Worm (Caenorhabditis elegans) whole organism, L1 larva: Measurements from ENCODE around the gene ZK867.2.

Source experiments
- C04F5.9 ChIP-seq: sonication (generic microtip); optimal IDR thresholded peaks from 2 replicates; lab custom pipeline; 2016; ENCODE audit warnings: missing genetic modification characterization, missing compliant biosample characterization
- F16B12.6 ChIP-seq: fragments of 150-350 bp; optimal IDR thresholded peaks from 2 replicates; lab custom pipeline; 2014; ENCODE audit warnings: missing biosample characterization, missing genetic modification characterization
- Y116A8C.19 ChIP-seq: sonication (generic microtip); optimal IDR thresholded peaks from 2 replicates; lab custom pipeline; 2016; ENCODE audit warnings: missing compliant biosample characterization, missing genetic modification characterization, borderline replicate concordance
- alr-1 ChIP-seq: fragments of 200-800 bp; sonication (Bioruptor generic); optimal IDR thresholded peaks from 2 replicates; lab custom pipeline; 2018; ENCODE audit warnings: borderline replicate concordance, mild to moderate bottlenecking, missing genetic modification characterization, missing compliant biosample characterization
- aly-2 ChIP-seq: fragments of 150-350 bp; optimal IDR thresholded peaks from 2 replicates; lab custom pipeline; 2014; ENCODE audit warnings: missing biosample characterization, missing genetic modification characterization
- ama-1 ChIP-seq: fragments of 150-350 bp; optimal IDR thresholded peaks from 2 replicates; lab custom pipeline; 2014
- blmp-1 ChIP-seq: fragments of 150-350 bp; optimal IDR thresholded peaks from 2 replicates; lab custom pipeline; 2014; ENCODE audit warnings: missing biosample characterization, missing genetic modification characterization
- ceh-8 ChIP-seq: fragments of 200-800 bp; sonication (Bioruptor generic); optimal IDR thresholded peaks from 2 replicates; lab custom pipeline; 2018; ENCODE audit warnings: mild to moderate bottlenecking, missing genetic modification characterization, moderate library complexity, missing compliant biosample characterization
- ces-1 ChIP-seq: fragments of 150-350 bp; optimal IDR thresholded peaks from 2 replicates; lab custom pipeline; 2014; ENCODE audit warnings: missing biosample characterization, missing genetic modification reagents, missing genetic modification characterization
- dsc-1 ChIP-seq: sonication (generic microtip); optimal IDR thresholded peaks from 2 replicates; lab custom pipeline; 2016; ENCODE audit warnings: mild to moderate bottlenecking, missing genetic modification characterization, missing compliant biosample characterization
- efl-1 ChIP-seq, 4 experiments: fragments of 150-350 bp; optimal IDR thresholded peaks in 3 of 4; peaks in 1 of 4; 1 replicate in 1 of 4; 2 replicates in 3 of 4; lab custom pipeline; 2014; ENCODE audit warnings: missing biosample characterization in 2 of 4, missing genetic modification characterization in 2 of 4, missing genetic modification reagents in 2 of 4
- efl-3 ChIP-seq: fragments of 200-800 bp; sonication (Bioruptor generic); optimal IDR thresholded peaks from 2 replicates; lab custom pipeline; 2018; ENCODE audit warnings: mild to moderate bottlenecking, missing genetic modification characterization, missing compliant biosample characterization
- egl-27 ChIP-seq, 2 experiments: fragments of 150-350 bp in 1 of 2; sonication (generic microtip); optimal IDR thresholded peaks; 3 replicates each; lab custom pipeline; 2017 to 2018; ENCODE audit warnings: missing biosample characterization in 2 of 2, missing genetic modification characterization in 2 of 2, missing genetic modification reagents in 2 of 2
- ets-5 ChIP-seq: fragments of 200-800 bp; sonication (Bioruptor generic); IDR thresholded peaks from 2 replicates; pipeline ENCODE4 v1.3.6; 2022; ENCODE audit warnings: missing genetic modification characterization, missing compliant biosample characterization
- fkh-10 ChIP-seq: sonication (generic microtip); optimal IDR thresholded peaks from 2 replicates; lab custom pipeline; 2017; ENCODE audit warnings: missing biosample characterization, missing genetic modification reagents, missing genetic modification characterization
- grh-1 ChIP-seq: fragments of 200-800 bp; sonication (Bioruptor generic); IDR thresholded peaks from 2 replicates; pipeline ENCODE4 v1.3.6; 2022; ENCODE audit warnings: missing genetic modification reagents, missing genetic modification characterization, missing compliant biosample characterization
- hlh-17 ChIP-seq: fragments of 200-800 bp; sonication (Bioruptor generic); optimal IDR thresholded peaks from 2 replicates; lab custom pipeline; 2018; ENCODE audit warnings: missing genetic modification characterization, mild to moderate bottlenecking, missing compliant biosample characterization, moderate library complexity, borderline replicate concordance
- hpl-2 ChIP-seq: fragments of 150-350 bp; optimal IDR thresholded peaks from 2 replicates; lab custom pipeline; 2014; ENCODE audit warnings: missing biosample characterization, missing genetic modification reagents, missing genetic modification characterization
- isw-1 ChIP-seq: fragments of 200-800 bp; sonication (Bioruptor generic); IDR thresholded peaks from 2 replicates; pipeline ENCODE4 v1.3.6; 2022; ENCODE audit warnings: missing genetic modification characterization, missing compliant biosample characterization
- jun-1 ChIP-seq: fragments of 150-350 bp; optimal IDR thresholded peaks from 2 replicates; lab custom pipeline; 2014; ENCODE audit warnings: missing biosample characterization, missing genetic modification reagents, missing genetic modification characterization
- lin-14 ChIP-seq: fragments of 200-800 bp; sonication (Bioruptor generic); optimal IDR thresholded peaks from 2 replicates; lab custom pipeline; 2018; ENCODE audit warnings: mild to moderate bottlenecking, missing genetic modification characterization, moderate library complexity, missing compliant biosample characterization
- lin-15B ChIP-seq: fragments of 150-350 bp; sonication (generic microtip); optimal IDR thresholded peaks from 3 replicates; lab custom pipeline; 2014; ENCODE audit warnings: missing biosample characterization, missing genetic modification characterization
- lin-39 ChIP-seq: fragments of 150-350 bp; optimal IDR thresholded peaks from 2 replicates; lab custom pipeline; 2014; ENCODE audit warnings: missing biosample characterization, missing genetic modification reagents, missing genetic modification characterization
- lir-3 ChIP-seq: sonication (generic microtip); optimal IDR thresholded peaks from 2 replicates; lab custom pipeline; 2016; ENCODE audit warnings: mild to moderate bottlenecking, missing genetic modification characterization, moderate library complexity, missing compliant biosample characterization; ENCODE audit not compliant: poor library complexity
- lsy-2 ChIP-seq, 2 experiments: fragments of 150-350 bp; optimal IDR thresholded peaks; 2 replicates each; lab custom pipeline; 2014; ENCODE audit warnings: missing biosample characterization in 2 of 2, missing genetic modification characterization in 2 of 2
- mdl-1 ChIP-seq, 2 experiments: fragments of 150-350 bp; optimal IDR thresholded peaks; 2 replicates each; lab custom pipeline; 2014 to 2017; ENCODE audit warnings: missing biosample characterization in 2 of 2, missing genetic modification characterization in 2 of 2, inconsistent platforms in 1 of 2
- mef-2 ChIP-seq: fragments of 150-350 bp; optimal IDR thresholded peaks from 2 replicates; lab custom pipeline; 2014; ENCODE audit warnings: missing biosample characterization, missing genetic modification characterization
- mep-1 ChIP-seq: fragments of 150-350 bp; optimal IDR thresholded peaks from 2 replicates; lab custom pipeline; 2014; ENCODE audit warnings: missing biosample characterization, missing genetic modification characterization
- nhr-12 ChIP-seq: sonication (generic microtip); optimal IDR thresholded peaks from 2 replicates; lab custom pipeline; 2017; ENCODE audit warnings: missing biosample characterization, missing genetic modification characterization
- nhr-19 ChIP-seq: fragments of 200-800 bp; sonication (Bioruptor generic); conservative IDR thresholded peaks from 2 replicates; pipeline ENCODE4 v1.3.6; 2022; ENCODE audit warnings: missing genetic modification characterization, missing compliant biosample characterization
- nhr-20 ChIP-seq: sonication (generic microtip); optimal IDR thresholded peaks from 2 replicates; lab custom pipeline; 2016; ENCODE audit warnings: mild to moderate bottlenecking, missing genetic modification characterization, missing compliant biosample characterization
- nhr-237 ChIP-seq: fragments of 150-350 bp; optimal IDR thresholded peaks from 2 replicates; lab custom pipeline; 2014; ENCODE audit warnings: missing biosample characterization, missing genetic modification characterization
- nhr-28 ChIP-seq: fragments of 150-350 bp; optimal IDR thresholded peaks from 2 replicates; lab custom pipeline; 2014; ENCODE audit warnings: missing biosample characterization, missing genetic modification characterization
- nhr-47 ChIP-seq: sonication (generic microtip); optimal IDR thresholded peaks from 2 replicates; lab custom pipeline; 2016; ENCODE audit warnings: mild to moderate bottlenecking, missing genetic modification characterization, moderate library complexity, missing compliant biosample characterization
- nhr-71 ChIP-seq: sonication (generic microtip); optimal IDR thresholded peaks from 2 replicates; lab custom pipeline; 2016; ENCODE audit warnings: mild to moderate bottlenecking, missing genetic modification characterization, moderate library complexity, missing compliant biosample characterization
- nhr-77 ChIP-seq: fragments of 150-350 bp; optimal IDR thresholded peaks from 2 replicates; lab custom pipeline; 2014; ENCODE audit warnings: missing biosample characterization, missing genetic modification characterization
- nhr-85 ChIP-seq: sonication (generic microtip); peaks from one replicate; lab custom pipeline; 2016; ENCODE audit warnings: missing genetic modification characterization, inconsistent platforms, missing compliant biosample characterization
- pax-3 ChIP-seq: fragments of 200-800 bp; sonication (Bioruptor generic); optimal IDR thresholded peaks from 2 replicates; lab custom pipeline; 2018; ENCODE audit warnings: mild to moderate bottlenecking, missing genetic modification characterization, moderate library complexity, missing compliant biosample characterization
- pqm-1 ChIP-seq: sonication (generic microtip); optimal IDR thresholded peaks from 3 replicates; lab custom pipeline; 2017; ENCODE audit warnings: missing biosample characterization, missing genetic modification characterization
- sup-37 ChIP-seq: fragments of 200-800 bp; sonication (Bioruptor generic); optimal IDR thresholded peaks from 2 replicates; lab custom pipeline; 2018; ENCODE audit warnings: mild to moderate bottlenecking, missing genetic modification characterization, missing compliant biosample characterization
- swsn-7 ChIP-seq: sonication (generic microtip); optimal IDR thresholded peaks from 2 replicates; lab custom pipeline; 2016; ENCODE audit warnings: missing genetic modification characterization, missing compliant biosample characterization
- tbx-2 ChIP-seq: sonication (generic microtip); optimal IDR thresholded peaks from 2 replicates; lab custom pipeline; 2016; ENCODE audit warnings: missing genetic modification characterization, missing compliant biosample characterization
- tlp-1 ChIP-seq: fragments of 150-350 bp; optimal IDR thresholded peaks from 2 replicates; lab custom pipeline; 2014; ENCODE audit warnings: missing biosample characterization, missing genetic modification characterization
- unc-130 ChIP-seq: fragments of 150-350 bp; optimal IDR thresholded peaks from 2 replicates; lab custom pipeline; 2017; ENCODE audit warnings: missing biosample characterization, missing genetic modification characterization, inconsistent platforms
- unc-30 ChIP-seq: sonication (generic microtip); optimal IDR thresholded peaks from 2 replicates; lab custom pipeline; 2017; ENCODE audit warnings: missing biosample characterization, missing genetic modification characterization
- vab-15 ChIP-seq: sonication (generic microtip); optimal IDR thresholded peaks from 2 replicates; lab custom pipeline; 2017; ENCODE audit warnings: missing genotype, mild to moderate bottlenecking, missing genetic modification characterization, missing compliant biosample characterization
- zip-4 ChIP-seq: fragments of 200-800 bp; sonication (Bioruptor generic); optimal IDR thresholded peaks from 2 replicates; lab custom pipeline; 2018; ENCODE audit warnings: mild to moderate bottlenecking, missing genetic modification characterization, moderate library complexity, missing compliant biosample characterization

ZK867.2 gene

DNA sequence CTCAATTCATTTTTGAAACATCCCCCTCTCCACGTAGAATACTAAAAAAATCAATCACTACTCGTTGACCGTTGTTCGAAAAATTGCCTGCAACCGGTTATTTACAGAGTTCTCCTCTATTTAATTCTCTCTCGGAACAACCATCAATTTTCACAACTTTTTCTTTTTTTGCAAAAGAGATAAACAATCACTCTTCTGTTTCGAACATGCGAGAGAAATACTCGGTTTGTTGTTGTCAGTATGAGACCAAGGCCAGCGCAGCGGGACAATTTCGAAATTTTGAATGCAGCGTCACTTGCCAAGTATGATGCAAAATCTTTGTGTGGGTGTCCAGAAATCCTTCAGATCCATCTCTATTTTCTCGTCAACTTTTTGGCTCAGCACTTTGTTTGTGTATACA lies 23.8 kb downstream of the ZK867.2 start (continued):
- TF ChIP-seq isw-1 (GFP tag; lab: Robert Waterston, UW): no peak
- TF ChIP-seq nhr-85 (tag; lab: Kevin White, UChicago): peak; percentile 77
- TF ChIP-seq lin-15B: no peak
- no peak for TF ChIP-seq vab-15 (tag; lab: Kevin White, UChicago)
- peak; percentile 49 for TF ChIP-seq blmp-1
- no peak for TF ChIP-seq unc-30 (tag; lab: Kevin White, UChicago)
- TF ChIP-seq alr-1: no peak
- no peak for TF ChIP-seq lin-39 (tag; lab: Kevin White, UChicago)
- no peak for TF ChIP-seq Y116A8C.19
- no peak for TF ChIP-seq nhr-12 (tag; lab: Kevin White, UChicago)
- peak; percentile 69 for TF ChIP-seq lin-14 (GFP tag; lab: Kevin White, UChicago)
- no peak for TF ChIP-seq F16B12.6 (tag; lab: Kevin White, UChicago)
- TF ChIP-seq nhr-237 (tag; lab: Kevin White, UChicago): no peak
- TF ChIP-seq jun-1 (tag; lab: Kevin White, UChicago): no peak
- peak; percentile 27 for TF ChIP-seq nhr-20
- no peak for TF ChIP-seq pax-3 (tag; lab: Kevin White, UChicago)
- TF ChIP-seq aly-2 (tag; lab: Kevin White, UChicago): peak; percentile 84
- no peak for TF ChIP-seq unc-130 (tag; lab: Kevin White, UChicago)
- no peak for TF ChIP-seq lir-3 (tag; lab: Kevin White, UChicago)
- no peak for TF ChIP-seq hpl-2
- TF ChIP-seq mep-1 (tag; lab: Kevin White, UChicago): peak; percentile 21
- no peak for TF ChIP-seq nhr-28 (tag; lab: Kevin White, UChicago)
- no peak for TF ChIP-seq ceh-8 (GFP tag; lab: Kevin White, UChicago)
- no peak for TF ChIP-seq ama-1
- TF ChIP-seq nhr-19 (GFP tag; lab: Robert Waterston, UW): no peak
- peak; percentile 26 for TF ChIP-seq nhr-47 (tag; lab: Kevin White, UChicago)
- TF ChIP-seq dsc-1 (tag; lab: Kevin White, UChicago): peak; percentile 10
- TF ChIP-seq zip-4 (GFP tag; lab: Kevin White, UChicago): no peak
- TF ChIP-seq tbx-2 (tag; lab: Kevin White, UChicago): no peak
- no peak for TF ChIP-seq grh-1 (GFP tag; lab: Robert Waterston, UW)
- TF ChIP-seq C04F5.9 (tag; lab: Kevin White, UChicago): no peak

DNA sequence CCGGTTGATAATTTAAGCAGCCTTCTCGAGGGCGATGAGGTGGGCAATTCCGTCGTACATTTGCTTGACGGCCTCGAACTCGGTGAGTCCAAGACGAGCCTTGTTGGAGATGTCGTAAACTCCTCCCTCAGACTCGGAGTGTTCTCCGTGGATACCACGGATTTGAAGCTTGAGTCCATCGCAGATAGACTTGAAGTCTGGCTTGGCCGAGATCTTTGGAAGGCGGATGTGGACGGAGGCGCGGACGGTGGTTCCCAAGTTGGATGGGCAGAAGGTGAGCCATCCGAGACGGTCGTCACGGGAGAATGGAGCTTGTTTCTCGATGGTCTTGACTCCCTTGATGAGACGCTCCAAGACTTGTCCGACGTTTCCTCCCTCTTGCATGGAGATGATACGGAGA lies 24.4 kb downstream of the ZK867.2 start:
- TF ChIP-seq sup-37 (no peak), fkh-10 (GFP tag; lab: Kevin White, UChicago) (no peak), ets-5 (GFP tag; lab: Robert Waterston, UW) (0 out of 2 replicates have a peak, but pooled peaks have one; percentile 23)

DNA sequence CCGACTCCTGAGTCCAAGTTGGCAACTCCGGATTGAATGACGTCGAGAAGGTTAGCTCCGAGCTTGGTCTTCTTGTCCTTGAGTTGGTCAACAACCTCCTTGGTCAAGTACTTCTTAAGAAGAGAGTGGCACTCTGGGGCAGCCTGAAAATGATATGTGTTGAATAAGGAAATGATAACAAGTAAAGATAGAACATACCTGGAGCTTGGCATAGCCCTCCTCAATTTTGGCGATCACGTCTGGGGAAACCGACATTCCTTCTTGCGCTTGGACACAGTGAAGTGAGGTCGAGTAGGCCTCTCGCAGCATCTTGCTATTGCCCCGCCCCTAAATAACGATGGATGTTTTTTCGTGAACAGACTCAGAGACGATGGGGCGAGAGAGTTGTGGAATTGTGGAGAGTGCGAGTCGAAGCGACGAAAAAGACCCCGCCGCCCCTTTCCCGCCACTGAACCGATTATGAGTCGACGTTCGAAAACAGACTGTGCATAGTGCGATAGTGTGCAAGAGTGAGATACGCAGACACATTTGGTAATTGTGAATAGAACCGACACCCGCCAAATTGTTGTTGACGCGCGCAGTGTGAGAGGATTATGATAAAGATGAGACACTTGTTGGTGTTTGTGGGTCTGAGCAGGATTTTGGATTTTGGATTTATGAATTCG lies 25.8 kb downstream of the ZK867.2 start:
- TF ChIP-seq aly-2 (tag; lab: Kevin White, UChicago) (no peak), mdl-1 (tag; optimal IDR thresholded peaks at IDR 0.05; lab: Kevin White, UChicago) (peak in 1 of 2 experiments; percentile 16), efl-1 (optimal IDR thresholded peaks at IDR 0.05; lab: Kevin White, UChicago) (peak in 1 of 2 experiments; percentile 13), efl-1 (GFP tag; optimal IDR thresholded peaks at IDR 0.05 in 1 of 2; lab: Kevin White, UChicago) (no peak), dsc-1 (tag; lab: Kevin White, UChicago) (peak; percentile 48), lsy-2 (tag; optimal IDR thresholded peaks at IDR 0.05; lab: Kevin White, UChicago) (peak in 1 of 2 experiments; percentile 26), nhr-20 (peak; percentile 32), nhr-47 (tag; lab: Kevin White, UChicago) (peak; percentile 7), lin-14 (GFP tag; lab: Kevin White, UChicago) (peak; percentile 83), F16B12.6 (tag; lab: Kevin White, UChicago) (no peak), lir-3 (tag; lab: Kevin White, UChicago) (no peak), grh-1 (GFP tag; lab: Robert Waterston, UW) (no peak), ces-1 (GFP tag; lab: Kevin White, UChicago) (no peak), nhr-71 (tag; lab: Kevin White, UChicago) (peak; percentile 53), efl-3 (GFP tag; lab: Kevin White, UChicago) (no peak), nhr-77 (tag; lab: Kevin White, UChicago) (peak; percentile 29), ama-1 (peak; percentile 4), egl-27 (tag; optimal IDR thresholded peaks at IDR 0.05; lab: Kevin White, UChicago) (no peak), C04F5.9 (tag; lab: Kevin White, UChicago) (no peak), tlp-1 (tag; lab: Kevin White, UChicago) (no peak), pqm-1 (tag; lab: Kevin White, UChicago) (no peak), jun-1 (tag; lab: Kevin White, UChicago) (peak; percentile 26), mef-2 (no peak), swsn-7 (tag; lab: Kevin White, UChicago) (peak; percentile 37), mep-1 (tag; lab: Kevin White, UChicago) (peak; percentile 43), hlh-17 (GFP tag; lab: Kevin White, UChicago) (no peak), nhr-237 (tag; lab: Kevin White, UChicago) (no peak)
